Fruit fly (Drosophila melanogaster) whole organism, pupa: ENCODE measurements around the gene CG6602.

ENCODE experiments used
- CG10348 ChIP-seq: fragments of 200-800 bp; sonication (Bioruptor generic); IDR thresholded peaks from 2 replicates; pipeline ENCODE4 v1.3.6; 2022; ENCODE audit warnings: missing biosample characterization, missing genetic modification characterization
- CG12605 ChIP-seq: fragments of 200-800 bp; sonication (Bioruptor generic); IDR thresholded peaks from 2 replicates; pipeline ENCODE4 v1.3.6; 2022; ENCODE audit warnings: missing biosample characterization, missing genetic modification characterization
- CG14655 ChIP-seq: fragments of 200-800 bp; sonication (Bioruptor generic); optimal IDR thresholded peaks from 3 replicates; lab custom pipeline; 2017; ENCODE audit warnings: mild to moderate bottlenecking, missing biosample characterization, missing genetic modification reagents, missing genetic modification characterization
- CG17806 ChIP-seq: fragments of 200-800 bp; sonication (Bioruptor generic); optimal IDR thresholded peaks from 2 replicates; lab custom pipeline; 2018; ENCODE audit warnings: missing biosample characterization, mild to moderate bottlenecking, missing genetic modification characterization, moderate library complexity
- CG32121 ChIP-seq: fragments of 200-800 bp; sonication (Bioruptor generic); IDR thresholded peaks from 2 replicates; pipeline ENCODE4 v1.3.6; 2022; ENCODE audit warnings: missing biosample characterization, missing genetic modification characterization
- CG34367 ChIP-seq: fragments of 200-800 bp; sonication (Bioruptor generic); optimal IDR thresholded peaks from 2 replicates; lab custom pipeline; 2018; ENCODE audit warnings: missing biosample characterization, mild to moderate bottlenecking, missing genetic modification characterization
- CG4496 ChIP-seq: fragments of 200-800 bp; sonication (Bioruptor generic); IDR thresholded peaks from 3 replicates; pipeline ENCODE4 v1.3.6; 2022; ENCODE audit warnings: missing biosample characterization, missing genetic modification characterization
- CG8301 ChIP-seq: fragments of 200-800 bp; sonication (Bioruptor generic); optimal IDR thresholded peaks from 2 replicates; lab custom pipeline; 2018; ENCODE audit warnings: missing biosample characterization, mild to moderate bottlenecking, missing genetic modification characterization
- CG9948 ChIP-seq: fragments of 200-800 bp; sonication (Bioruptor generic); optimal IDR thresholded peaks from 2 replicates; lab custom pipeline; 2018; ENCODE audit warnings: missing biosample characterization, mild to moderate bottlenecking, missing genetic modification characterization, moderate library complexity
- EcR ChIP-seq: fragments of 200-800 bp; sonication (Bioruptor generic); optimal IDR thresholded peaks from 3 replicates; lab custom pipeline; 2019; ENCODE audit warnings: missing biosample characterization, missing genetic modification characterization, mild to moderate bottlenecking, moderate library complexity, missing genetic modification reagents
- Ets98B ChIP-seq: fragments of 200-800 bp; sonication (Bioruptor generic); IDR thresholded peaks from 2 replicates; pipeline ENCODE4 v1.3.6; 2022; ENCODE audit warnings: missing biosample characterization, missing genetic modification characterization
- fd96Ca ChIP-seq: fragments of 200-800 bp; sonication (Bioruptor generic); IDR thresholded peaks from 3 replicates; pipeline ENCODE4 v1.3.6; 2022; ENCODE audit warnings: missing biosample characterization, missing genetic modification characterization
- gl ChIP-seq: fragments of 200-800 bp; sonication (Bioruptor generic); optimal IDR thresholded peaks from 2 replicates; lab custom pipeline; 2018; ENCODE audit warnings: missing biosample characterization, mild to moderate bottlenecking, missing genetic modification characterization

DNA sequence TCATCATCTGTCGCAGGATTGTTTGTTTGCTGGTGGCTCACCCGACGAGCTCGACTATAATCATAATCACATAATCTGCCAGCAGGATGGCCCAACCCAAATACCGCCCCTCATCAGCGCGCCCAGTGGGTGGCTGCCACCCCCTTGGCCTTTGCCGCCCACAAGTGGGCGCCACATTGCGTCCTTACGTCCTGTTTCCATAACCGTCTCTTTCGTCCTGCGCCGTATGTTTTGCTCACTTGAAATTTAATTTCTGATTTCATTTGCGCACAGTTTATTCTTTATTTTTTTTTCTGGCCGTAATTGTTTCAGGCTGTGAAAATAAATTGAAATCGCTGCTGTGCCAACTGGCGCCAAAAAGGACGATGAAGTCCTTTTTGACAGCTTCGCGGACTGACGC lies 33.5 kb downstream of the CG6602 start:
- TF ChIP-seq EcR (GFP tag; lab: Kevin White, UChicago) (no peak), CG32121 (GFP tag; lab: Robert Waterston, UW) (no peak), CG4496 (GFP tag; lab: Robert Waterston, UW) (no peak), CG14655 (GFP tag; lab: Kevin White, UChicago) (no peak), CG17806 (tag; lab: Kevin White, UChicago) (no peak), CG34367 (tag; lab: Kevin White, UChicago) (no peak), CG8301 (tag; lab: Kevin White, UChicago) (no peak), Ets98B (no peak), gl (tag; lab: Kevin White, UChicago) (no peak), CG12605 (GFP tag; lab: Robert Waterston, UW) (no peak), CG9948 (tag; lab: Kevin White, UChicago) (no peak), CG10348 (GFP tag; lab: Robert Waterston, UW) (no peak), fd96Ca (GFP tag; lab: Robert Waterston, UW) (no peak)
